Fruit fly (Drosophila melanogaster) whole organism, prepupa: ENCODE results near the gene CG7739.

Experiments used
- Blimp-1 ChIP-seq: fragments of 200-800 bp; sonication (Bioruptor generic); optimal IDR thresholded peaks from 3 replicates; lab custom pipeline; 2017; ENCODE audit warnings: missing biosample characterization, missing genetic modification characterization, mild to moderate bottlenecking, moderate library complexity, missing genetic modification reagents
- CG10669 ChIP-seq: fragments of 200-800 bp; sonication (Bioruptor generic); optimal IDR thresholded peaks from 3 replicates; lab custom pipeline; 2018; ENCODE audit warnings: missing biosample characterization, mild to moderate bottlenecking, missing genetic modification characterization, moderate library complexity
- CG11294 ChIP-seq: fragments of 200-800 bp; sonication (Bioruptor generic); IDR thresholded peaks from 2 replicates; pipeline ENCODE4 v1.3.6; 2022; ENCODE audit warnings: missing biosample characterization, missing genetic modification characterization
- CG11902 ChIP-seq: fragments of 200-800 bp; sonication (Bioruptor generic); optimal IDR thresholded peaks from 3 replicates; lab custom pipeline; 2016; ENCODE audit warnings: missing biosample characterization, missing genetic modification characterization
- CG16779 ChIP-seq: fragments of 200-800 bp; sonication (Bioruptor generic); optimal IDR thresholded peaks from 3 replicates; lab custom pipeline; 2017; ENCODE audit warnings: missing biosample characterization, mild to moderate bottlenecking, missing genetic modification characterization
- CG31627 ChIP-seq: fragments of 200-800 bp; sonication (Bioruptor generic); optimal IDR thresholded peaks from 3 replicates; lab custom pipeline; 2016; ENCODE audit warnings: missing biosample characterization, missing genetic modification characterization
- CG32006 ChIP-seq: fragments of 200-800 bp; sonication (Bioruptor generic); optimal IDR thresholded peaks from 3 replicates; lab custom pipeline; 2017; ENCODE audit warnings: missing biosample characterization, mild to moderate bottlenecking, missing genetic modification characterization
- CG4318 ChIP-seq: fragments of 200-800 bp; sonication (Bioruptor generic); optimal IDR thresholded peaks from 3 replicates; lab custom pipeline; 2017; ENCODE audit warnings: missing biosample characterization, mild to moderate bottlenecking, missing genetic modification characterization
- CG6163 ChIP-seq: fragments of 200-800 bp; sonication (Bioruptor generic); IDR thresholded peaks from 3 replicates; pipeline ENCODE4 v1.3.6; 2022; ENCODE audit warnings: missing biosample characterization, missing genetic modification characterization
- CG6276 ChIP-seq: fragments of 200-800 bp; sonication (Bioruptor generic); optimal IDR thresholded peaks from 2 replicates; lab custom pipeline; 2017; ENCODE audit warnings: missing biosample characterization, mild to moderate bottlenecking, missing genetic modification characterization
- CG6808 ChIP-seq: fragments of 200-800 bp; sonication (Bioruptor generic); optimal IDR thresholded peaks from 3 replicates; lab custom pipeline; 2017; ENCODE audit warnings: missing biosample characterization, missing genetic modification characterization, mild to moderate bottlenecking, moderate library complexity, missing genetic modification reagents
- CG6854 ChIP-seq: fragments of 200-800 bp; sonication (Bioruptor generic); optimal IDR thresholded peaks from 2 replicates; lab custom pipeline; 2017; ENCODE audit warnings: missing biosample characterization, mild to moderate bottlenecking, missing genetic modification characterization
- CG7368 ChIP-seq: fragments of 200-800 bp; sonication (Bioruptor generic); optimal IDR thresholded peaks from 3 replicates; lab custom pipeline; 2016; ENCODE audit warnings: missing biosample characterization, missing genetic modification characterization
- CG8119 ChIP-seq: fragments of 200-800 bp; sonication (Bioruptor generic); IDR thresholded peaks from 3 replicates; pipeline ENCODE4 v1.3.6; 2022; ENCODE audit warnings: missing biosample characterization, missing genetic modification characterization
- CG8319 ChIP-seq: fragments of 200-800 bp; sonication (Bioruptor generic); optimal IDR thresholded peaks from 3 replicates; lab custom pipeline; 2016; ENCODE audit warnings: missing biosample characterization, missing genetic modification characterization
- CG8632 ChIP-seq: fragments of 200-800 bp; sonication (Bioruptor generic); optimal IDR thresholded peaks from 3 replicates; lab custom pipeline; 2016; ENCODE audit warnings: missing biosample characterization, missing genetic modification characterization
- Eip75B ChIP-seq: fragments of 200-800 bp; sonication (Bioruptor generic); optimal IDR thresholded peaks from 3 replicates; lab custom pipeline; 2016; ENCODE audit warnings: missing biosample characterization, missing genetic modification characterization
- Eip78C ChIP-seq: fragments of 200-800 bp; sonication (Bioruptor generic); peaks from one replicate; lab custom pipeline; 2016; ENCODE audit warnings: missing biosample characterization, missing genetic modification characterization
- Eip93F ChIP-seq: fragments of 200-800 bp; sonication (Bioruptor generic); optimal IDR thresholded peaks from 2 replicates; lab custom pipeline; 2016; ENCODE audit warnings: missing biosample characterization, mild to moderate bottlenecking, missing genetic modification characterization
- Ets96B ChIP-seq: fragments of 200-800 bp; optimal IDR thresholded peaks from 2 replicates; lab custom pipeline; 2019; ENCODE audit warnings: missing biosample characterization, mild to moderate bottlenecking, missing genetic modification characterization, moderate library complexity
- Gug ChIP-seq: fragments of 200-800 bp; sonication (Bioruptor generic); IDR thresholded peaks from 2 replicates; pipeline ENCODE4 v1.3.6; 2022; ENCODE audit warnings: missing biosample characterization, missing genetic modification characterization
- Hr38 ChIP-seq: sonication (Bioruptor generic); optimal IDR thresholded peaks from 2 replicates; lab custom pipeline; 2016; ENCODE audit warnings: missing biosample characterization, missing genetic modification characterization
- Hr39 ChIP-seq: fragments of 200-800 bp; sonication (Bioruptor generic); optimal IDR thresholded peaks from 2 replicates; lab custom pipeline; 2016; ENCODE audit warnings: missing biosample characterization, missing genetic modification characterization
- Hr4 ChIP-seq: fragments of 200-800 bp; sonication (Bioruptor generic); optimal IDR thresholded peaks from 3 replicates; lab custom pipeline; 2016; ENCODE audit warnings: missing biosample characterization, missing genetic modification characterization
- Lpt ChIP-seq: fragments of 200-800 bp; sonication (Bioruptor generic); optimal IDR thresholded peaks from 3 replicates; lab custom pipeline; 2016; ENCODE audit warnings: missing biosample characterization, missing genetic modification characterization
- Met ChIP-seq: fragments of 200-800 bp; sonication (Bioruptor generic); optimal IDR thresholded peaks from 3 replicates; lab custom pipeline; 2016; ENCODE audit warnings: missing biosample characterization, missing genetic modification characterization
- Smox ChIP-seq: fragments of 200-800 bp; sonication (Bioruptor generic); optimal IDR thresholded peaks from 3 replicates; lab custom pipeline; 2016; ENCODE audit warnings: missing biosample characterization, missing genetic modification characterization
- Sox102F ChIP-seq: fragments of 200-800 bp; sonication (Bioruptor generic); optimal IDR thresholded peaks from 2 replicates; lab custom pipeline; 2016; ENCODE audit warnings: missing biosample characterization, mild to moderate bottlenecking, missing genetic modification characterization
- Sox15 ChIP-seq: fragments of 200-800 bp; sonication (Bioruptor generic); optimal IDR thresholded peaks from 3 replicates; lab custom pipeline; 2016; ENCODE audit warnings: missing biosample characterization, missing genetic modification characterization
- dsx ChIP-seq: fragments of 200-800 bp; optimal IDR thresholded peaks from 3 replicates; lab custom pipeline; 2019; ENCODE audit warnings: missing biosample characterization, mild to moderate bottlenecking, missing genetic modification characterization, moderate library complexity; ENCODE audit not compliant: poor library complexity, severe bottlenecking
- eg ChIP-seq: fragments of 200-800 bp; sonication (Bioruptor generic); IDR thresholded peaks from 3 replicates; pipeline ENCODE4 v1.3.6; 2022; ENCODE audit warnings: missing biosample characterization, missing genetic modification characterization
- esn ChIP-seq: fragments of 200-800 bp; sonication (Bioruptor generic); optimal IDR thresholded peaks from 2 replicates; lab custom pipeline; 2016; ENCODE audit warnings: missing biosample characterization, mild to moderate bottlenecking, missing genetic modification characterization, moderate library complexity
- fd59A ChIP-seq: fragments of 200-800 bp; sonication (Bioruptor generic); optimal IDR thresholded peaks from 2 replicates; lab custom pipeline; 2017; ENCODE audit warnings: missing biosample characterization, mild to moderate bottlenecking, missing genetic modification characterization, missing genetic modification reagents
- fd85E ChIP-seq: fragments of 200-800 bp; sonication (Bioruptor generic); optimal IDR thresholded peaks from 3 replicates; lab custom pipeline; 2016; ENCODE audit warnings: missing biosample characterization, missing genetic modification characterization
- fkh ChIP-seq: fragments of 200-800 bp; sonication (Bioruptor generic); optimal IDR thresholded peaks from 3 replicates; lab custom pipeline; 2017; ENCODE audit warnings: missing biosample characterization, mild to moderate bottlenecking, missing genetic modification characterization, moderate library complexity
- net ChIP-seq: fragments of 200-800 bp; sonication (Bioruptor generic); optimal IDR thresholded peaks from 3 replicates; lab custom pipeline; 2016; ENCODE audit warnings: missing biosample characterization, missing genetic modification characterization
- pdm3 ChIP-seq: fragments of 200-800 bp; sonication (Bioruptor generic); optimal IDR thresholded peaks from 3 replicates; lab custom pipeline; 2016; ENCODE audit warnings: missing biosample characterization, missing genetic modification characterization
- salr ChIP-seq, 2 experiments: fragments of 200-800 bp; sonication (Bioruptor generic); optimal IDR thresholded peaks; 3 replicates each; lab custom pipeline; 2016 to 2018; ENCODE audit warnings: missing biosample characterization in 2 of 2, missing genetic modification characterization in 2 of 2, mild to moderate bottlenecking in 1 of 2
- ss ChIP-seq, 2 experiments: fragments of 200-800 bp; sonication (Bioruptor generic); optimal IDR thresholded peaks; 2 replicates in 1 of 2; 3 replicates in 1 of 2; lab custom pipeline; 2017 to 2018; ENCODE audit warnings: mild to moderate bottlenecking in 2 of 2, missing biosample characterization in 2 of 2, missing genetic modification characterization in 2 of 2, moderate library complexity in 1 of 2
- svp ChIP-seq: fragments of 200-800 bp; sonication (Bioruptor generic); peaks from one replicate; lab custom pipeline; 2016; ENCODE audit warnings: missing biosample characterization, missing genetic modification characterization
- topi ChIP-seq: fragments of 200-800 bp; sonication (Bioruptor generic); optimal IDR thresholded peaks from 3 replicates; lab custom pipeline; 2016; ENCODE audit warnings: missing biosample characterization, missing genetic modification characterization
- vri ChIP-seq: fragments of 200-800 bp; sonication (Bioruptor generic); optimal IDR thresholded peaks from 3 replicates; lab custom pipeline; 2016; ENCODE audit warnings: missing biosample characterization, mild to moderate bottlenecking, missing genetic modification characterization

The CG7739 gene

DNA sequence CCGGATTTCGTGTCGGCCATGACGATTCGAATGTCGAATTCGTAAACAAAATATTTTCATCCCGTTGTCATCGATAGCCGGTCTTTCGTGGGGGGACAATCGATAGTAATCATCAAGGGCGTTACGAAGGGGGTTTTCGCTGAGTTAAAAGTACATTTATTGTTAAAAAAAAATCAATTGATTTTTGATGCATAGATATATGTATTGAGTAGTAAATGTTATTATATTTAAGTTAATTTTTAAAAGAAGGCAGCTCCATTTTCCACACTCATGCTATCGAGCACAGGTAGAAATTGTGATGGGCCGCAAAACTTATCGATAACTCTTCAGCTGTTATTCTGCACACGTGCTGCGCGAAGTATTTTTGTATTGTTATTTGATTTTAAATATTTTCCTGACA is 17.6 kb upstream of the CG7739 start, which contains the start of the genes mrn and CG12301 (continued):
- TF ChIP-seq CG11902 (peak; percentile 92), Hr4 (GFP tag; lab: Kevin White, UChicago) (no peak), Met (GFP tag; lab: Kevin White, UChicago) (no peak), esn (GFP tag; lab: Kevin White, UChicago) (peak; percentile 85), vri (GFP tag; lab: Kevin White, UChicago) (no peak), fkh (GFP tag; lab: Kevin White, UChicago) (no peak), Sox15 (GFP tag; lab: Kevin White, UChicago) (peak; percentile 65), Hr38 (peak; percentile 70), CG16779 (tag; lab: Kevin White, UChicago) (no peak), CG6808 (GFP tag; lab: Kevin White, UChicago) (no peak), CG10669 (GFP tag; lab: Kevin White, UChicago) (no peak), CG6854 (GFP tag; lab: Kevin White, UChicago) (no peak), dsx (no peak), Gug (GFP tag; lab: Robert Waterston, UW) (peak; percentile 69), fd59A (GFP tag; lab: Kevin White, UChicago) (peak; percentile 13), Hr39 (GFP tag; lab: Kevin White, UChicago) (no peak), CG11294 (GFP tag; lab: Robert Waterston, UW) (peak; percentile 87)

DNA sequence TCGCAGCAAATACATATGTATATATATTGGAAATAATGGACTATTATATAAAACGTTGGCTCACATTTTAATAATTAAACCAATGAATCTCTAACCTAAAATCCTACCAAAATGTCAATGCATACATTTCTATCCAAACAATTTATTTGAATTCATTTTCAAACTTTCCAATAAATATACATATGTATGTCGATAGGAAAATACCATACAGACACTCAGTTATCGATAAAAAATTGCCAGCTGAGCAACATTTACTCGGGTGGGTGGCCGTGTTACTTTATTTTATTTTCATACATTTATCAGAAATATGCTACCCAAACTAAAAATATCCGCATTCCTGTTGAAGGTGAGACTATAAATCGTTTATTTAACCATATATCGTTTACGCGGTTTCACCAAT is 13.5 kb upstream of the CG7739 start, which contains the start of gene Ufsp2:
Gene Ufsp2 (plus strand): TSS at position 214 of the 400 bp plus-strand sequence.
- TF ChIP-seq CG8632 (GFP tag; lab: Kevin White, UChicago) (no peak), Sox15 (GFP tag; lab: Kevin White, UChicago) (no peak), CG4318 (GFP tag; lab: Kevin White, UChicago) (no peak), Sox102F (no peak)

DNA sequence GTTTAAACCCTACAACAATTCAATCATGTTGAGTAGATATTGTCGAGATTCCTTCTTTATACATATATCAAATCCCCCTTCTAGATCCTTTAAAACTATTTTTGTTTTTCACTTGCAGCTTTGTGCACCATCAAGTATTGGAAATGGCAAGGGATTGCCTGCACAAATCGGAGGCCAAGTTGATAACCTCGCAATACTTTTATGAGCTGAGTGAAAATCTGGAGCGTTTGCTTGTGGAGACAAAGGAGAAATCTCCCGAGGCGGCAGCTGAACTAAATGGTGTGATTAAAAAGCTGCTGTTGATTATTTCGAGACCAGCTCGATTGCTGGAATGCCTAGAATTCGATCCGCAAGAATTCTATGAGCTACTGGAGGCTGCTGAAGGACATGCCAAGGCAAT is 7.7 kb upstream of the CG7739 start:
- TF ChIP-seq pdm3 (no peak), Lpt (GFP tag; lab: Kevin White, UChicago) (no peak), svp (GFP tag; lab: Kevin White, UChicago) (peak; percentile 94), Eip75B (no peak), Smox (GFP tag; lab: Kevin White, UChicago) (no peak), Blimp-1 (GFP tag; lab: Kevin White, UChicago) (no peak), Hr39 (GFP tag; lab: Kevin White, UChicago) (no peak)

DNA sequence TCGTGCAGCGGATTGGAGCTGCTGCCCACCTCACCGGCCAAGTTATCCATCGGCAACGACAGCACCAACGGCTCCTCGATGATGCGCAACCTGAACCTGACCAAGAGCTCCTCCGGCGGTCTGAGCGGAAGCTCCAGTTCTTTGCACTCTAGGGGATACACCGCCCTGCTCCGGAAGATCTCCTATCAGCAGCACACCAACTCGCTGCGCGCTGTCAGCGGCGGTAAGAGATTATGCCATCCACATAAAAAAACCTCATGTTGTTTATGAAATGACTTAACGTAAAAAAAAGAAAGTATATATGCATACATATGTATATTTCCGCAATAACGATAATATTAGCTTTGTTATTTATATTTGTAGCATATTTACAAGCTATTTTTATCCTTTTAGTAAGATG is 5.9 kb upstream of the CG7739 start:
- TF ChIP-seq CG10669 (GFP tag; lab: Kevin White, UChicago): no peak
- TF ChIP-seq fd59A (GFP tag; lab: Kevin White, UChicago): no peak
- TF ChIP-seq Lpt (GFP tag; lab: Kevin White, UChicago): no peak
- no peak for TF ChIP-seq Eip75B
- no peak for TF ChIP-seq topi (GFP tag; lab: Kevin White, UChicago)
- TF ChIP-seq svp (GFP tag; lab: Kevin White, UChicago): peak; percentile 84
- TF ChIP-seq pdm3: no peak
- no peak for TF ChIP-seq CG7368 (GFP tag; lab: Kevin White, UChicago)

DNA sequence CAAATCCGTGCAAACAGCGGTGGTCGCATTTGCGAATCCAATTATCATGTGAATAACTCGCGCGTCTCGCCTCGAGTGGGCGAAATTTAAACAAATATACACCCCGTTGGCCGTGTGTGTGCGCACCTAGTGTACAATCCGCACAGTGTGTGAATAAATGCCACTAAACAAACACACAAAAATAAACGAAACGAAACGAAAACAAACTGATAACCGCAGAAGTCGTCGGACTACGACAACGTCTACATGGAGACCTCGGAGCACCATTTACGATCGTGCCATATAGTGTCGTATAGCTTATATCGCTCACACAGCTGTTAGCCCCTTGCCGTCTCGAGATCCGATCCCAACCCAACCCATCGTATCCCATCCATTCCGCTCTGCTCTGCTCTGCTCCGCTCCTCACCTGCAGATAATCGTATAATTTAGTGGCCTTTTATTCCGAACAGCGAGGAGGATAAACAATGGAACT is 3.7 kb upstream of the CG7739 start:
- TF ChIP-seq Ets96B (tag; lab: Kevin White, UChicago): no peak
- no peak for TF ChIP-seq CG32006 (GFP tag; lab: Kevin White, UChicago)
- TF ChIP-seq fd59A (GFP tag; lab: Kevin White, UChicago): no peak
- peak; percentile 6 for TF ChIP-seq esn (GFP tag; lab: Kevin White, UChicago)
- TF ChIP-seq CG8319 (GFP tag; lab: Kevin White, UChicago): peak; percentile 76
- peak; percentile 6; the same call in 1 of the 3 replicates for TF ChIP-seq eg (GFP tag; lab: Robert Waterston, UW)
- TF ChIP-seq vri (GFP tag; lab: Kevin White, UChicago): peak; percentile 71
- TF ChIP-seq CG6163 (GFP tag; lab: Robert Waterston, UW): peak; percentile 61; the same call in 2 of the 3 replicates
- no peak for TF ChIP-seq Sox102F
- TF ChIP-seq salr (GFP tag; optimal IDR thresholded peaks at IDR 0.05; lab: Kevin White, UChicago): no peak
- peak; percentile 1 for TF ChIP-seq topi (GFP tag; lab: Kevin White, UChicago)
- TF ChIP-seq CG6276: no peak
- TF ChIP-seq CG8119: no peak
- no peak for TF ChIP-seq CG7368 (GFP tag; lab: Kevin White, UChicago)
- TF ChIP-seq net (GFP tag; lab: Kevin White, UChicago): no peak
- peak; percentile 65 for TF ChIP-seq svp (GFP tag; lab: Kevin White, UChicago)
- TF ChIP-seq fd85E (GFP tag; lab: Kevin White, UChicago): no peak
- TF ChIP-seq CG6854 (GFP tag; lab: Kevin White, UChicago): peak; percentile 13
- TF ChIP-seq ss (GFP tag; optimal IDR thresholded peaks at IDR 0.05; lab: Kevin White, UChicago): peak in 1 of 2 experiments; percentile 32
- TF ChIP-seq CG16779 (tag; lab: Kevin White, UChicago): peak; percentile 51
- no peak for TF ChIP-seq Eip75B
- no peak for TF ChIP-seq Eip93F (GFP tag; lab: Kevin White, UChicago)
- TF ChIP-seq fkh (GFP tag; lab: Kevin White, UChicago): peak; percentile 100
- peak; percentile 84 for TF ChIP-seq Eip78C (GFP tag; lab: Kevin White, UChicago)
- TF ChIP-seq CG31627 (GFP tag; lab: Kevin White, UChicago): no peak
